Worm (Caenorhabditis elegans): Measurements from ENCODE around the gene rsp-7.
A peak's percentile ranks its signal among the peaks of the same experiment; 100 is the strongest.

Gene rsp-7

DNA sequence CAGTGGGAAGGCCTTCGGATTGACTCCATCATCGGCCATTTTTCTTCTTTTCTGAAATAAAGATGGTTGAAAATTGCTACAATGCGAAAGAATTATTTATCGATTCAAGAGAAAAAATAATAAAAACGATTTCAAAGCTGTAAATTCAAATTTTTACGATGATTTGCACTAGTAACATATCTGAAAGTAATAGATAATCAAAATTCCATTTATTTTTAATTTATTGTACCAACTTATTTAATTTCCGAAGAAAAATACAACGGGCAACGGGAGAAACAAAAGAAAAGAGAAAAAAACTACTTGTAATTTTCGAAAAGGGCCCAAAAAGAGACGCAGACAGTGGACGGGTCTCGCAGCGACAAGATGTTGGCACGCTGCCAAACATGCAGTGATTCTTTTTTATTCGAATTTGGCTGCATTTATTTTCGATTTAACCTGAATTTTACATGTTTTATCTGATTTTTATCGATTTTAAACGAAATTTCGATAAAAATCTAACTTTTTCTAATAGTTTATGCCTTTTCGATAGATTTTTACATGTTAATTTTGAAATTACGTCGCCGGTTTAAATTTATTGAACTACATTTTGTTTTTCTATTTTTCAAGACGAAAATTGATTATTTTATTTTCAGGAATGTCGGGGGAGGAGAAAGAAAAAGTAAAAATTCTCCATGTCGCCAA is at the start of gene rsp-7, which contains the start of gene snu-13:
Gene rsp-7, plus strand, starts transcription at position 631 of the 681 bp plus-strand sequence.
Gene snu-13, minus strand, starts transcription at position 51 of the 681 bp plus-strand sequence.
- no peak for TF ChIP-seq alr-1 (tag; optimal IDR thresholded peaks at IDR 0.05; ENCODE audit: borderline replicate concordance)
- TF ChIP-seq tbx-2 (tag; optimal IDR thresholded peaks at IDR 0.05): peak; percentile 65
- TF ChIP-seq mep-1 (tag; optimal IDR thresholded peaks at IDR 0.05): peak; percentile 81
- no peak for TF ChIP-seq unc-62 (GFP tag; optimal IDR thresholded peaks at IDR 0.05)
- TF ChIP-seq C34B4.2 (tag; optimal IDR thresholded peaks at IDR 0.05): no peak
- TF ChIP-seq Y116A8C.19 (tag; optimal IDR thresholded peaks at IDR 0.05; ENCODE audit: borderline replicate concordance): no peak
- TF ChIP-seq fkh-4 (tag; optimal IDR thresholded peaks at IDR 0.05; ENCODE audit: borderline replicate concordance): no peak
- TF ChIP-seq C04F5.9 (tag; optimal IDR thresholded peaks at IDR 0.05): no peak
- no peak for TF ChIP-seq ama-1 (optimal IDR thresholded peaks at IDR 0.05)
- peak; percentile 80 for TF ChIP-seq nhr-20 (tag; optimal IDR thresholded peaks at IDR 0.05)
- no peak for TF ChIP-seq mab-9 (GFP tag; IDR thresholded peaks at IDR 0.05)
- TF ChIP-seq skn-1 (tag; optimal IDR thresholded peaks at IDR 0.05): peak; percentile 78
- no peak for TF ChIP-seq mef-2 (tag; optimal IDR thresholded peaks at IDR 0.05)
- peak; percentile 32 for TF ChIP-seq fkh-10 (GFP tag; optimal IDR thresholded peaks at IDR 0.05)
- TF ChIP-seq aha-1 (tag; optimal IDR thresholded peaks at IDR 0.05): no peak
- peak; percentile 49 for TF ChIP-seq F16B12.6 (tag; optimal IDR thresholded peaks at IDR 0.05)
- TF ChIP-seq ets-5 (GFP tag; IDR thresholded peaks at IDR 0.05): no peak
- TF ChIP-seq hlh-17 (GFP tag; optimal IDR thresholded peaks at IDR 0.05; ENCODE audit: borderline replicate concordance): no peak
- TF ChIP-seq snpc-4 (tag; optimal IDR thresholded peaks at IDR 0.05): peak; percentile 39
- TF ChIP-seq nhr-76 (tag; optimal IDR thresholded peaks at IDR 0.05): no peak
- peak; percentile 14 for TF ChIP-seq nhr-11 (tag; optimal IDR thresholded peaks at IDR 0.05)
- TF ChIP-seq nhr-47 (tag; optimal IDR thresholded peaks at IDR 0.05): peak; percentile 68
- TF ChIP-seq C16A3.4 (tag; optimal IDR thresholded peaks at IDR 0.05): peak; percentile 60
- no peak for TF ChIP-seq tlp-1 (tag; optimal IDR thresholded peaks at IDR 0.05)
- TF ChIP-seq unc-130 (tag; optimal IDR thresholded peaks at IDR 0.05): peak; percentile 76
- TF ChIP-seq efl-3 (GFP tag; optimal IDR thresholded peaks at IDR 0.05): no peak
- TF ChIP-seq unc-30 (tag; optimal IDR thresholded peaks at IDR 0.05): no peak
- peak; percentile 82 for TF ChIP-seq nhr-71 (tag; optimal IDR thresholded peaks at IDR 0.05)
- peak; percentile 70 to 76 (median 76) for TF ChIP-seq dpl-1 (GFP tag; optimal IDR thresholded peaks at IDR 0.05)
- peak; percentile 33 for TF ChIP-seq jun-1 (tag; optimal IDR thresholded peaks at IDR 0.05)
- no peak for TF ChIP-seq unc-98 (GFP tag; IDR thresholded peaks at IDR 0.05)
- TF ChIP-seq ces-1 (GFP tag; optimal IDR thresholded peaks at IDR 0.05): no peak
- TF ChIP-seq zag-1 (tag; optimal IDR thresholded peaks at IDR 0.05): no peak
- TF ChIP-seq egl-27 (tag; optimal IDR thresholded peaks at IDR 0.05): no peak
- TF ChIP-seq nhr-84 (tag; optimal IDR thresholded peaks at IDR 0.05): no peak
- peak; percentile 85 for TF ChIP-seq lin-14 (GFP tag; optimal IDR thresholded peaks at IDR 0.05)
- TF ChIP-seq vab-15 (tag; optimal IDR thresholded peaks at IDR 0.05): no peak
- TF ChIP-seq lin-35 (GFP tag; optimal IDR thresholded peaks at IDR 0.05): peak; percentile 83 to 85
- peak; percentile 64 for TF ChIP-seq lin-15B (tag; optimal IDR thresholded peaks at IDR 0.05)
- peak; percentile 45 for TF ChIP-seq lin-13 (GFP tag; optimal IDR thresholded peaks at IDR 0.05)
- no peak for TF ChIP-seq ztf-11 (tag; optimal IDR thresholded peaks at IDR 0.05)
- peak; percentile 46 to 76 (median 57) for TF ChIP-seq ceh-82 (tag; optimal IDR thresholded peaks at IDR 0.05)
- peak; percentile 49 for TF ChIP-seq dsc-1 (tag; optimal IDR thresholded peaks at IDR 0.05)
- TF ChIP-seq hpl-2 (GFP tag; optimal IDR thresholded peaks at IDR 0.05): no peak
- peak; percentile 71 for TF ChIP-seq xbp-1 (tag; optimal IDR thresholded peaks at IDR 0.05)
- peak; percentile 10 for TF ChIP-seq elt-2 (tag; optimal IDR thresholded peaks at IDR 0.05)
- no peak for TF ChIP-seq lin-39 (tag; optimal IDR thresholded peaks at IDR 0.05)
- peak; percentile 46 for TF ChIP-seq nhr-77 (tag; optimal IDR thresholded peaks at IDR 0.05)
- TF ChIP-seq ceh-88 (GFP tag; IDR thresholded peaks at IDR 0.05): peak; percentile 23; the same call in 1 of the 2 replicates
- peak; percentile 53; the same call in 1 of the 2 replicates for TF ChIP-seq grh-1 (GFP tag; IDR thresholded peaks at IDR 0.05)
- TF ChIP-seq ceh-90 (tag; optimal IDR thresholded peaks at IDR 0.05): no peak
- no peak for TF ChIP-seq sptf-1 (tag; optimal IDR thresholded peaks at IDR 0.05)

Data from whole organism, L1 larva.